Fruit fly (Drosophila melanogaster) whole organism, pupa: ENCODE results near the gene CG14711.

Source experiments
- CG10348 ChIP-seq: fragments of 200-800 bp; sonication (Bioruptor generic); IDR thresholded peaks from 2 replicates; pipeline ENCODE4 v1.3.6; 2022; ENCODE audit warnings: missing biosample characterization, missing genetic modification characterization
- CG12605 ChIP-seq: fragments of 200-800 bp; sonication (Bioruptor generic); IDR thresholded peaks from 2 replicates; pipeline ENCODE4 v1.3.6; 2022; ENCODE audit warnings: missing biosample characterization, missing genetic modification characterization
- CG13204 ChIP-seq: fragments of 200-800 bp; sonication (Bioruptor generic); optimal IDR thresholded peaks from 2 replicates; lab custom pipeline; 2018; ENCODE audit warnings: missing biosample characterization, mild to moderate bottlenecking, missing genetic modification characterization, moderate library complexity
- CG14655 ChIP-seq: fragments of 200-800 bp; sonication (Bioruptor generic); optimal IDR thresholded peaks from 3 replicates; lab custom pipeline; 2017; ENCODE audit warnings: mild to moderate bottlenecking, missing biosample characterization, missing genetic modification reagents, missing genetic modification characterization
- CG15710 ChIP-seq: fragments of 200-800 bp; sonication (Bioruptor generic); optimal IDR thresholded peaks from 2 replicates; lab custom pipeline; 2018; ENCODE audit warnings: missing biosample characterization, mild to moderate bottlenecking, missing genetic modification characterization, moderate library complexity
- CG17806 ChIP-seq: fragments of 200-800 bp; sonication (Bioruptor generic); optimal IDR thresholded peaks from 2 replicates; lab custom pipeline; 2018; ENCODE audit warnings: missing biosample characterization, mild to moderate bottlenecking, missing genetic modification characterization, moderate library complexity
- CG32121 ChIP-seq: fragments of 200-800 bp; sonication (Bioruptor generic); IDR thresholded peaks from 2 replicates; pipeline ENCODE4 v1.3.6; 2022; ENCODE audit warnings: missing biosample characterization, missing genetic modification characterization
- CG34367 ChIP-seq: fragments of 200-800 bp; sonication (Bioruptor generic); optimal IDR thresholded peaks from 2 replicates; lab custom pipeline; 2018; ENCODE audit warnings: missing biosample characterization, mild to moderate bottlenecking, missing genetic modification characterization
- CG4496 ChIP-seq: fragments of 200-800 bp; sonication (Bioruptor generic); IDR thresholded peaks from 3 replicates; pipeline ENCODE4 v1.3.6; 2022; ENCODE audit warnings: missing biosample characterization, missing genetic modification characterization
- CG8159 ChIP-seq: fragments of 200-800 bp; sonication (Bioruptor generic); optimal IDR thresholded peaks from 3 replicates; lab custom pipeline; 2018; ENCODE audit warnings: missing biosample characterization, mild to moderate bottlenecking, missing genetic modification characterization, moderate library complexity
- CG8301 ChIP-seq: fragments of 200-800 bp; sonication (Bioruptor generic); optimal IDR thresholded peaks from 2 replicates; lab custom pipeline; 2018; ENCODE audit warnings: missing biosample characterization, mild to moderate bottlenecking, missing genetic modification characterization
- CG9948 ChIP-seq: fragments of 200-800 bp; sonication (Bioruptor generic); optimal IDR thresholded peaks from 2 replicates; lab custom pipeline; 2018; ENCODE audit warnings: missing biosample characterization, mild to moderate bottlenecking, missing genetic modification characterization, moderate library complexity
- D1 ChIP-seq: fragments of 200-800 bp; sonication (Bioruptor generic); optimal IDR thresholded peaks from 2 replicates; lab custom pipeline; 2018; ENCODE audit warnings: missing biosample characterization, mild to moderate bottlenecking, missing genetic modification characterization, moderate library complexity
- EcR ChIP-seq: fragments of 200-800 bp; sonication (Bioruptor generic); optimal IDR thresholded peaks from 3 replicates; lab custom pipeline; 2019; ENCODE audit warnings: missing biosample characterization, missing genetic modification characterization, mild to moderate bottlenecking, moderate library complexity, missing genetic modification reagents
- Ets98B ChIP-seq: fragments of 200-800 bp; sonication (Bioruptor generic); IDR thresholded peaks from 2 replicates; pipeline ENCODE4 v1.3.6; 2022; ENCODE audit warnings: missing biosample characterization, missing genetic modification characterization
- Pif1A ChIP-seq: fragments of 200-800 bp; sonication (Bioruptor generic); optimal IDR thresholded peaks from 3 replicates; lab custom pipeline; 2016; ENCODE audit warnings: missing biosample characterization, missing genetic modification characterization
- Pif1B ChIP-seq: fragments of 200-800 bp; sonication (Bioruptor generic); optimal IDR thresholded peaks from 3 replicates; lab custom pipeline; 2016; ENCODE audit warnings: missing biosample characterization, missing genetic modification characterization
- Snoo ChIP-seq: fragments of 200-800 bp; sonication (Bioruptor generic); optimal IDR thresholded peaks from 3 replicates; lab custom pipeline; 2017; ENCODE audit warnings: missing biosample characterization, mild to moderate bottlenecking, missing genetic modification characterization, inconsistent platforms
- fd96Ca ChIP-seq: fragments of 200-800 bp; sonication (Bioruptor generic); IDR thresholded peaks from 3 replicates; pipeline ENCODE4 v1.3.6; 2022; ENCODE audit warnings: missing biosample characterization, missing genetic modification characterization
- gl ChIP-seq: fragments of 200-800 bp; sonication (Bioruptor generic); optimal IDR thresholded peaks from 2 replicates; lab custom pipeline; 2018; ENCODE audit warnings: missing biosample characterization, mild to moderate bottlenecking, missing genetic modification characterization
- rn ChIP-seq: fragments of 200-800 bp; sonication (Bioruptor generic); IDR thresholded peaks from 2 replicates; pipeline ENCODE4 v1.3.6; 2022; ENCODE audit warnings: missing biosample characterization, missing genetic modification characterization

The CG14711 gene

dm6 chr3R:11628416-11629041, 5.4 kb downstream of the CG14711 start, which contains the start of gene CG14712:
TSS of gene CG14712 (plus strand) at chr3R:11628759.
- TF ChIP-seq EcR (GFP tag; lab: Kevin White, UChicago) (peak; percentile 93), CG9948 (tag; lab: Kevin White, UChicago) (no peak), CG13204 (no peak)
- TF ChIP-seq, all 21 proteins: peak for 1

dm6 chr3R:11637586-11637985, 14.4 kb downstream of the CG14711 start:
- TF ChIP-seq CG34367 (tag; lab: Kevin White, UChicago) (no peak), CG9948 (tag; lab: Kevin White, UChicago) (no peak), CG14655 (GFP tag; lab: Kevin White, UChicago) (no peak), CG12605 (GFP tag; lab: Robert Waterston, UW) (no peak), Pif1B (GFP tag; lab: Kevin White, UChicago) (no peak), CG17806 (tag; lab: Kevin White, UChicago) (no peak), rn (no peak), EcR (GFP tag; lab: Kevin White, UChicago) (no peak), Pif1A (GFP tag; lab: Kevin White, UChicago) (no peak), CG4496 (GFP tag; lab: Robert Waterston, UW) (no peak), CG8301 (tag; lab: Kevin White, UChicago) (no peak), Snoo (tag; lab: Kevin White, UChicago) (no peak), CG8159 (tag; lab: Kevin White, UChicago) (no peak), CG32121 (GFP tag; lab: Robert Waterston, UW) (no peak), D1 (no peak), fd96Ca (GFP tag; lab: Robert Waterston, UW) (no peak), CG10348 (GFP tag; lab: Robert Waterston, UW) (no peak), CG13204 (no peak), Ets98B (GFP tag; lab: Robert Waterston, UW) (no peak), gl (tag; lab: Kevin White, UChicago) (no peak)
- TF ChIP-seq, all 21 proteins: peak for 0

dm6 chr3R:11639946-11640588, 16.9 kb downstream of the CG14711 start:
- TF ChIP-seq CG32121 (GFP tag; lab: Robert Waterston, UW): no peak

- peak; percentile 82 for TF ChIP-seq CG4496 (GFP tag; lab: Robert Waterston, UW)
- TF ChIP-seq Pif1B (GFP tag; lab: Kevin White, UChicago): peak; percentile 67
- TF ChIP-seq Pif1A (GFP tag; lab: Kevin White, UChicago): peak; percentile 74
- peak; percentile 78 for TF ChIP-seq fd96Ca (GFP tag; lab: Robert Waterston, UW)
- peak; percentile 70 for TF ChIP-seq CG15710 (tag; lab: Kevin White, UChicago)
- TF ChIP-seq Ets98B (GFP tag; lab: Robert Waterston, UW): peak; percentile 80; the same call in 1 of the 2 replicates
- TF ChIP-seq D1: no peak
- peak; percentile 62 for TF ChIP-seq CG32121 (GFP tag; lab: Robert Waterston, UW)
- TF ChIP-seq CG8159 (tag; lab: Kevin White, UChicago): peak; percentile 70
- TF ChIP-seq Snoo (tag; lab: Kevin White, UChicago): peak; percentile 38
- peak; percentile 90 for TF ChIP-seq CG13204
- peak; percentile 96 for TF ChIP-seq gl (tag; lab: Kevin White, UChicago)
- TF ChIP-seq CG10348 (GFP tag; lab: Robert Waterston, UW): no peak
- TF ChIP-seq CG14655 (GFP tag; lab: Kevin White, UChicago): no peak
- TF ChIP-seq CG12605 (GFP tag; lab: Robert Waterston, UW): peak; percentile 90
- TF ChIP-seq EcR (GFP tag; lab: Kevin White, UChicago): peak; percentile 49
- peak; percentile 23 for TF ChIP-seq CG8301 (tag; lab: Kevin White, UChicago)
- TF ChIP-seq CG17806 (tag; lab: Kevin White, UChicago): peak; percentile 78
- TF ChIP-seq CG34367 (tag; lab: Kevin White, UChicago): peak; percentile 66
- peak; percentile 32 for TF ChIP-seq CG9948 (tag; lab: Kevin White, UChicago)
- 0 out of 2 replicates have a peak, but pooled peaks have one; percentile 25 for TF ChIP-seq rn
Measured at dm6 chr3R:11646826-11647225, 23.7 kb downstream of the CG14711 start.

dm6 chr3R:11648356-11649355, 25.5 kb downstream of the CG14711 start:
- TF ChIP-seq fd96Ca (GFP tag; lab: Robert Waterston, UW) (0 out of 3 replicates have a peak, but pooled peaks have one; percentile 9), CG14655 (GFP tag; lab: Kevin White, UChicago) (no peak), Pif1B (GFP tag; lab: Kevin White, UChicago) (no peak), rn (no peak), EcR (GFP tag; lab: Kevin White, UChicago) (peak; percentile 59)
